Worm (Caenorhabditis elegans) whole organism, late embryonic: Measurements from ENCODE around the gene F58B3.6.
A peak's percentile ranks its signal among the peaks of the same experiment; 100 is the strongest.

ENCODE experiments used
- C08G9.2 ChIP-seq: sonication (generic microtip); optimal IDR thresholded peaks from 2 replicates; lab custom pipeline; 2016; ENCODE audit warnings: mild to moderate bottlenecking, missing genetic modification characterization, moderate library complexity, missing compliant biosample characterization
- C38D4.7 ChIP-seq: fragments of 200-800 bp; sonication (Bioruptor generic); optimal IDR thresholded peaks from 2 replicates; lab custom pipeline; 2018; ENCODE audit warnings: mild to moderate bottlenecking, missing genetic modification characterization, moderate library complexity, missing compliant biosample characterization
- F13H6.1 ChIP-seq: sonication (generic microtip); optimal IDR thresholded peaks from 2 replicates; lab custom pipeline; 2016; ENCODE audit warnings: missing genetic modification characterization, missing compliant biosample characterization
- K02D7.2 ChIP-seq: sonication (generic microtip); optimal IDR thresholded peaks from 2 replicates; lab custom pipeline; 2017; ENCODE audit warnings: mild to moderate bottlenecking, missing genetic modification characterization, missing compliant biosample characterization
- ama-1 ChIP-seq: fragments of 150-350 bp; optimal IDR thresholded peaks from 2 replicates; lab custom pipeline; 2014
- ceh-14 ChIP-seq: sonication (generic microtip); optimal IDR thresholded peaks from 2 replicates; lab custom pipeline; 2016; ENCODE audit warnings: missing genotype, missing genetic modification characterization, missing compliant biosample characterization
- ceh-18 ChIP-seq: sonication (generic microtip); optimal IDR thresholded peaks from 2 replicates; lab custom pipeline; 2016; ENCODE audit warnings: missing genetic modification characterization, missing compliant biosample characterization
- ceh-2 ChIP-seq: sonication (generic microtip); optimal IDR thresholded peaks from 2 replicates; lab custom pipeline; 2016; ENCODE audit warnings: missing genotype, missing genetic modification characterization, missing compliant biosample characterization
- ceh-22 ChIP-seq: sonication (generic microtip); optimal IDR thresholded peaks from 2 replicates; lab custom pipeline; 2017; ENCODE audit warnings: missing biosample characterization, missing genetic modification characterization
- ceh-24 ChIP-seq: sonication (generic microtip); optimal IDR thresholded peaks from 2 replicates; lab custom pipeline; 2016; ENCODE audit warnings: mild to moderate bottlenecking, missing genetic modification characterization, missing compliant biosample characterization
- ceh-30 ChIP-seq: fragments of 150-350 bp; optimal IDR thresholded peaks from 2 replicates; lab custom pipeline; 2014; ENCODE audit warnings: missing biosample characterization, missing genetic modification characterization
- ceh-31 ChIP-seq: sonication (generic microtip); optimal IDR thresholded peaks from 2 replicates; lab custom pipeline; 2016; ENCODE audit warnings: missing genetic modification characterization, missing compliant biosample characterization
- ceh-34 ChIP-seq: sonication (generic microtip); optimal IDR thresholded peaks from 2 replicates; lab custom pipeline; 2016; ENCODE audit warnings: mild to moderate bottlenecking, missing genetic modification characterization, missing compliant biosample characterization
- ceh-6 ChIP-seq: fragments of 200-800 bp; sonication (Bioruptor generic); optimal IDR thresholded peaks from 2 replicates; lab custom pipeline; 2018; ENCODE audit warnings: mild to moderate bottlenecking, missing genetic modification characterization, missing compliant biosample characterization
- che-1 ChIP-seq: sonication (generic microtip); optimal IDR thresholded peaks from 2 replicates; lab custom pipeline; 2016; ENCODE audit warnings: mild to moderate bottlenecking, missing genetic modification characterization, missing compliant biosample characterization
- dmd-4 ChIP-seq: sonication (generic microtip); optimal IDR thresholded peaks from 2 replicates; lab custom pipeline; 2016; ENCODE audit warnings: borderline replicate concordance, missing genetic modification characterization, missing compliant biosample characterization
- elt-2 ChIP-seq: sonication (generic microtip); optimal IDR thresholded peaks from 2 replicates; lab custom pipeline; 2016; ENCODE audit warnings: missing genetic modification reagents, missing genetic modification characterization, missing compliant biosample characterization
- elt-4 ChIP-seq: sonication (generic microtip); optimal IDR thresholded peaks from 2 replicates; lab custom pipeline; 2016; ENCODE audit warnings: missing genetic modification characterization, missing compliant biosample characterization
- fax-1 ChIP-seq: sonication (generic microtip); optimal IDR thresholded peaks from 2 replicates; lab custom pipeline; 2016; ENCODE audit warnings: missing genotype, missing genetic modification characterization, missing compliant biosample characterization
- hlh-13 ChIP-seq: fragments of 200-800 bp; sonication (Bioruptor generic); optimal IDR thresholded peaks from 2 replicates; lab custom pipeline; 2018; ENCODE audit warnings: mild to moderate bottlenecking, missing genetic modification characterization, missing compliant biosample characterization
- hlh-30 ChIP-seq: sonication (generic microtip); optimal IDR thresholded peaks from 2 replicates; lab custom pipeline; 2017; ENCODE audit warnings: antibody characterized with exemption, missing genetic modification characterization, missing compliant biosample characterization; ENCODE audit not compliant: insufficient read depth
- hlh-6 ChIP-seq: sonication (generic microtip); optimal IDR thresholded peaks from 2 replicates; lab custom pipeline; 2016; ENCODE audit warnings: missing genotype, missing genetic modification characterization, missing compliant biosample characterization
- lim-6 ChIP-seq: sonication (generic microtip); optimal IDR thresholded peaks from 2 replicates; lab custom pipeline; 2016; ENCODE audit warnings: missing genetic modification characterization, missing compliant biosample characterization
- mec-3 ChIP-seq: sonication (generic microtip); optimal IDR thresholded peaks from 2 replicates; lab custom pipeline; 2016; ENCODE audit warnings: borderline replicate concordance, missing genetic modification characterization, missing compliant biosample characterization
- nfya-1 ChIP-seq: sonication (generic microtip); optimal IDR thresholded peaks from 2 replicates; lab custom pipeline; 2017; ENCODE audit warnings: missing genetic modification characterization, mild to moderate bottlenecking, missing compliant biosample characterization, antibody characterized with exemption, moderate library complexity
- nhr-232 ChIP-seq: sonication (generic microtip); optimal IDR thresholded peaks from 2 replicates; lab custom pipeline; 2016; ENCODE audit warnings: missing genetic modification characterization, missing compliant biosample characterization
- odd-2 ChIP-seq: sonication (generic microtip); optimal IDR thresholded peaks from 2 replicates; lab custom pipeline; 2017; ENCODE audit warnings: antibody characterized with exemption, mild to moderate bottlenecking, missing genetic modification characterization, missing compliant biosample characterization
- pha-2 ChIP-seq: sonication (generic microtip); optimal IDR thresholded peaks from 2 replicates; lab custom pipeline; 2017; ENCODE audit warnings: mild to moderate bottlenecking, missing genetic modification characterization, missing compliant biosample characterization
- pqm-1 ChIP-seq: sonication (generic microtip); optimal IDR thresholded peaks from 2 replicates; lab custom pipeline; 2016; ENCODE audit warnings: missing genetic modification characterization, missing compliant biosample characterization
- ref-2 ChIP-seq: sonication (generic microtip); optimal IDR thresholded peaks from 2 replicates; lab custom pipeline; 2016; ENCODE audit warnings: missing genetic modification characterization, missing compliant biosample characterization
- rnt-1 ChIP-seq: sonication (generic microtip); optimal IDR thresholded peaks from 2 replicates; lab custom pipeline; 2016; ENCODE audit warnings: missing genetic modification characterization, missing compliant biosample characterization
- sdc-2 ChIP-seq: sonication (generic microtip); optimal IDR thresholded peaks from 2 replicates; lab custom pipeline; 2016; ENCODE audit warnings: missing genotype, missing genetic modification characterization, missing compliant biosample characterization
- syd-9 ChIP-seq: sonication (generic microtip); optimal IDR thresholded peaks from 2 replicates; lab custom pipeline; 2016; ENCODE audit warnings: mild to moderate bottlenecking, missing genetic modification characterization, moderate library complexity, missing compliant biosample characterization
- tbx-2 ChIP-seq: sonication (generic microtip); optimal IDR thresholded peaks from 2 replicates; lab custom pipeline; 2016; ENCODE audit warnings: missing genetic modification characterization, missing compliant biosample characterization
- unc-3 ChIP-seq, 2 experiments: fragments of 200-800 bp in 1 of 2; sonication (Bioruptor generic) in 1 of 2; sonication (generic microtip) in 1 of 2; conservative IDR thresholded peaks in 1 of 2; optimal IDR thresholded peaks in 1 of 2; 2 replicates each; pipeline versions ENCODE4 v1.3.6 to Lab custom; 2016 to 2022; ENCODE audit warnings: missing compliant biosample characterization in 2 of 2, missing genetic modification characterization in 2 of 2, missing genetic modification reagents in 1 of 2
- unc-42 ChIP-seq: sonication (generic microtip); optimal IDR thresholded peaks from 2 replicates; lab custom pipeline; 2016; ENCODE audit warnings: missing genotype, missing genetic modification characterization, missing compliant biosample characterization

F58B3.6 gene

DNA sequence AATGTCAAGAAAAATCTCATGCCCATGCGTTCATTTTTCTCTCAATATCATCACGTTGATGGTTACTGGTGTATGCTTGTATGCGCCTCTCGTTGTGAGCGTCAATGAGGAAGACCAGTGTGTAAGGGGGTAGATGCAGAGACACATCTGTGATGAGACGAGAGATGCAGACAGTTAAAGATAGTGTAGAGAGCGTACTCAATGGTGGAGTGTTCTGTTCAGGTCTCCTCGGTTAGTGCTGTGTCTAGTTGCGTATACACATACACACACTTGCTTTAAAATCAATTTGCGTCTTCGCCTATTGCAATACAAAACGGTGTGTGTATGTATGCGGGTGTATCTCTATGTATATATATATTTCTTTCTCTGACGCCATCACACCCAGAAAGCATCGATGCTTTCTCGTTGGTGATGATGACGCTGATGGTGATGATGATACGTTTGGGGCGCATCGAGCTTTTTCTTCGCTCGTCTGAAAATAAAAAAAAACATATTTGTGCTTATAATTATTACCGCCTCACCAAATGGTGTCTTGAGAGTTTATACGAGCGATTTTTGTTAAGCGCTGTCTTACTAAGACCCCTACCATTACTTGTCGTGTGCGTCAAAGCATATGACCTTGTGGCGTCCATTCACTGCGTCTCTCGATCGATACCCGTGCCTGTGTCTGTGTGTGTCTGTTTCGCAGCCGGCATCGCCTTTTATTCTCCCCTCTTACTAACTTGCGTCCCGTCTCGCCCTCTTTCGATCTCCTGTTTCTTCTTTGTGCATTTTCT lies 42.8 kb upstream of the F58B3.6 start, which contains the start of gene F40F11.3 (continued):
- peak; percentile 68 for TF ChIP-seq hlh-30 (tag; lab: Kevin White, UChicago)
- TF ChIP-seq syd-9 (tag; lab: Kevin White, UChicago): no peak

DNA sequence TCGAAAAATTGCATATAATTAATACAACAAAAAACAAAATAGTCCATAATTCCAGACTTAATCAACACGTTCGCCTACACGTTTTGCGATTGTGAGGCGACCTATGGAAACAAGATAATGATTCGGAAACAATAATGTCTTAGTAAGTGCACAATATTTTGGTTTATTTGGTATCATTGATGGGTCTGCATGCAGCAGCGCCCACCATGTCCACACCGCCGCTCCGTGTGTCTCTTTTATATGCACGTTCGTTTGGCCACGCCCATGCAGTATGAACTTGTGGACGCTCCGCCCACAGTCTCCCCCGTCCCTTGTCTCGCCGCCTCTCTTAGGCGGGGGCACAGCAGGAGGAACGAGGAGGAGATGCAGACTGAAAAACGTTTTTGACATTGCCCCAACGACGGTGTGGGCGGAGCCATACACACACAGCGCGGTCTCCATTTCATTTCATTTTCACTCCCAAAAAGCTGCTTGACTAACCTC lies 42.2 kb upstream of the F58B3.6 start, which contains the start of gene mig-38:
mig-38 (plus strand) TSS at position 54 of the 483 bp plus-strand sequence.
- peak; percentile 32 for TF ChIP-seq unc-42 (tag; lab: Kevin White, UChicago)
- peak; percentile 31 for TF ChIP-seq mec-3 (tag; lab: Kevin White, UChicago)
- TF ChIP-seq syd-9 (tag; lab: Kevin White, UChicago): peak; percentile 44
- TF ChIP-seq nfya-1 (tag; lab: Kevin White, UChicago): peak; percentile 58
- peak; percentile 54 for TF ChIP-seq ref-2 (tag; lab: Kevin White, UChicago)
- TF ChIP-seq ceh-31 (tag; lab: Kevin White, UChicago): peak; percentile 25
- TF ChIP-seq hlh-6 (tag; lab: Kevin White, UChicago): no peak
- TF ChIP-seq elt-4 (tag; lab: Kevin White, UChicago): peak; percentile 26
- TF ChIP-seq ama-1: peak; percentile 84
- no peak for TF ChIP-seq hlh-13 (GFP tag; lab: Kevin White, UChicago)
- peak; percentile 26 for TF ChIP-seq tbx-2 (tag; lab: Kevin White, UChicago)
- peak; percentile 48 for TF ChIP-seq sdc-2 (tag; lab: Kevin White, UChicago)
- TF ChIP-seq odd-2: no peak
- TF ChIP-seq ceh-6 (GFP tag; lab: Kevin White, UChicago): peak; percentile 29
- TF ChIP-seq C08G9.2 (tag; lab: Kevin White, UChicago): peak; percentile 17
- TF ChIP-seq hlh-30 (tag; lab: Kevin White, UChicago): no peak
- TF ChIP-seq ceh-34: peak; percentile 20
- peak; percentile 4 for TF ChIP-seq F13H6.1 (tag; lab: Kevin White, UChicago)
- peak; percentile 43 for TF ChIP-seq rnt-1
- peak; percentile 57 for TF ChIP-seq ceh-18 (tag; lab: Kevin White, UChicago)
- no peak for TF ChIP-seq che-1 (tag; lab: Kevin White, UChicago)
- peak; percentile 61 for TF ChIP-seq dmd-4 (tag; lab: Kevin White, UChicago)
- TF ChIP-seq ceh-14 (tag; lab: Kevin White, UChicago): peak; percentile 70
- peak; percentile 21 for TF ChIP-seq ceh-2 (tag; lab: Kevin White, UChicago)
- TF ChIP-seq ceh-24 (tag; lab: Kevin White, UChicago): no peak
- peak; percentile 24 for TF ChIP-seq fax-1 (tag; lab: Kevin White, UChicago)

DNA sequence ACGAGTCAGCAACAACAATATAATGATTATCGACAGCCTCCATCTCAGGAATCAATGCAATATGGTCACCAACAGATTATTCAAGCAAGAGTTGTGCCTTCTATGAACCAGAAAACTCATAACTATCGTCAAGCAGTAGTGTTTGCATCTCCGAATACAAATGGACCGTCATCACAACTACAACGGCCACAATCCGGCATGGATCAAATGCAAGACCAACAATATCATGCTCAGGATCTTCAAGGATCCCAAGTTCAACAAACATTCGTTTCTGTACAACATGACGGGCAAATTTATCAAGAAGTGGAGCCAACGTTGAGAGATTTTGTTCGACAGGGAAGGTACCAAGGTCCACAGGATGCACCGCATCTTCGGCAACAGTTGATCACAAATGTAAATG lies 39.4 kb upstream of the F58B3.6 start:
- no peak for TF ChIP-seq elt-2
- no peak for TF ChIP-seq ceh-22 (tag; lab: Kevin White, UChicago)
- no peak for TF ChIP-seq sdc-2 (tag; lab: Kevin White, UChicago)
- TF ChIP-seq odd-2: no peak
- no peak for TF ChIP-seq pha-2
- TF ChIP-seq rnt-1: no peak
- no peak for TF ChIP-seq lim-6 (tag; lab: Kevin White, UChicago)
- no peak for TF ChIP-seq C38D4.7 (GFP tag; lab: Kevin White, UChicago)
- no peak for TF ChIP-seq syd-9 (tag; lab: Kevin White, UChicago)
- TF ChIP-seq K02D7.2 (tag; lab: Kevin White, UChicago): no peak
- TF ChIP-seq ceh-24 (tag; lab: Kevin White, UChicago): no peak
- no peak for TF ChIP-seq pqm-1 (tag; lab: Kevin White, UChicago)
- no peak for TF ChIP-seq ceh-6 (GFP tag; lab: Kevin White, UChicago)
- no peak for TF ChIP-seq F13H6.1 (tag; lab: Kevin White, UChicago)
- TF ChIP-seq ceh-18 (tag; lab: Kevin White, UChicago): no peak
- TF ChIP-seq nhr-232: no peak
- TF ChIP-seq unc-3 (GFP tag; conservative IDR thresholded peaks at IDR 0.05; lab: Robert Waterston, UW): no peak
- TF ChIP-seq unc-3 (tag; optimal IDR thresholded peaks at IDR 0.05; lab: Kevin White, UChicago): no peak
- TF ChIP-seq ceh-30 (tag; lab: Kevin White, UChicago): no peak
